Worm (Caenorhabditis elegans) whole organism, late embryonic: ENCODE results near the gene ptpn-22.

Experiments used
- C08G9.2 ChIP-seq: sonication (generic microtip); optimal IDR thresholded peaks from 2 replicates; lab custom pipeline; 2016; ENCODE audit warnings: mild to moderate bottlenecking, missing genetic modification characterization, moderate library complexity, missing compliant biosample characterization
- C38D4.7 ChIP-seq: fragments of 200-800 bp; sonication (Bioruptor generic); optimal IDR thresholded peaks from 2 replicates; lab custom pipeline; 2018; ENCODE audit warnings: mild to moderate bottlenecking, missing genetic modification characterization, moderate library complexity, missing compliant biosample characterization
- ama-1 ChIP-seq: fragments of 150-350 bp; optimal IDR thresholded peaks from 2 replicates; lab custom pipeline; 2014
- ceh-14 ChIP-seq: sonication (generic microtip); optimal IDR thresholded peaks from 2 replicates; lab custom pipeline; 2016; ENCODE audit warnings: missing genotype, missing genetic modification characterization, missing compliant biosample characterization
- ceh-2 ChIP-seq: sonication (generic microtip); optimal IDR thresholded peaks from 2 replicates; lab custom pipeline; 2016; ENCODE audit warnings: missing genotype, missing genetic modification characterization, missing compliant biosample characterization
- ceh-22 ChIP-seq: sonication (generic microtip); optimal IDR thresholded peaks from 2 replicates; lab custom pipeline; 2017; ENCODE audit warnings: missing biosample characterization, missing genetic modification characterization
- ceh-30 ChIP-seq: fragments of 150-350 bp; optimal IDR thresholded peaks from 2 replicates; lab custom pipeline; 2014; ENCODE audit warnings: missing biosample characterization, missing genetic modification characterization
- ceh-31 ChIP-seq: sonication (generic microtip); optimal IDR thresholded peaks from 2 replicates; lab custom pipeline; 2016; ENCODE audit warnings: missing genetic modification characterization, missing compliant biosample characterization
- ceh-34 ChIP-seq: sonication (generic microtip); optimal IDR thresholded peaks from 2 replicates; lab custom pipeline; 2016; ENCODE audit warnings: mild to moderate bottlenecking, missing genetic modification characterization, missing compliant biosample characterization
- ceh-45 ChIP-seq: fragments of 200-800 bp; sonication (Bioruptor generic); IDR thresholded peaks from 2 replicates; pipeline ENCODE4 v1.3.6; 2022; ENCODE audit warnings: missing genetic modification reagents, missing genetic modification characterization, missing compliant biosample characterization
- ceh-6 ChIP-seq: fragments of 200-800 bp; sonication (Bioruptor generic); optimal IDR thresholded peaks from 2 replicates; lab custom pipeline; 2018; ENCODE audit warnings: mild to moderate bottlenecking, missing genetic modification characterization, missing compliant biosample characterization
- che-1 ChIP-seq: sonication (generic microtip); optimal IDR thresholded peaks from 2 replicates; lab custom pipeline; 2016; ENCODE audit warnings: mild to moderate bottlenecking, missing genetic modification characterization, missing compliant biosample characterization
- dve-1 ChIP-seq: sonication (generic microtip); optimal IDR thresholded peaks from 2 replicates; lab custom pipeline; 2017; ENCODE audit warnings: antibody characterized with exemption, mild to moderate bottlenecking, missing genetic modification characterization, missing compliant biosample characterization
- elt-4 ChIP-seq: sonication (generic microtip); optimal IDR thresholded peaks from 2 replicates; lab custom pipeline; 2016; ENCODE audit warnings: missing genetic modification characterization, missing compliant biosample characterization
- eyg-1 ChIP-seq: sonication (generic microtip); optimal IDR thresholded peaks from 2 replicates; lab custom pipeline; 2016; ENCODE audit warnings: missing genotype, missing genetic modification characterization, missing compliant biosample characterization
- fax-1 ChIP-seq: sonication (generic microtip); optimal IDR thresholded peaks from 2 replicates; lab custom pipeline; 2016; ENCODE audit warnings: missing genotype, missing genetic modification characterization, missing compliant biosample characterization
- fkh-6 ChIP-seq: sonication (generic microtip); optimal IDR thresholded peaks from 2 replicates; lab custom pipeline; 2016; ENCODE audit warnings: missing genetic modification characterization, missing compliant biosample characterization
- hlh-13 ChIP-seq: fragments of 200-800 bp; sonication (Bioruptor generic); optimal IDR thresholded peaks from 2 replicates; lab custom pipeline; 2018; ENCODE audit warnings: mild to moderate bottlenecking, missing genetic modification characterization, missing compliant biosample characterization
- hlh-6 ChIP-seq: sonication (generic microtip); optimal IDR thresholded peaks from 2 replicates; lab custom pipeline; 2016; ENCODE audit warnings: missing genotype, missing genetic modification characterization, missing compliant biosample characterization
- madf-2 ChIP-seq: sonication (generic microtip); optimal IDR thresholded peaks from 2 replicates; lab custom pipeline; 2017; ENCODE audit warnings: missing genetic modification characterization, missing compliant biosample characterization
- npax-4 ChIP-seq: sonication (generic microtip); optimal IDR thresholded peaks from 2 replicates; lab custom pipeline; 2016; ENCODE audit warnings: missing genetic modification characterization, missing compliant biosample characterization
- odd-2 ChIP-seq: sonication (generic microtip); optimal IDR thresholded peaks from 2 replicates; lab custom pipeline; 2017; ENCODE audit warnings: antibody characterized with exemption, mild to moderate bottlenecking, missing genetic modification characterization, missing compliant biosample characterization
- pha-2 ChIP-seq: sonication (generic microtip); optimal IDR thresholded peaks from 2 replicates; lab custom pipeline; 2017; ENCODE audit warnings: mild to moderate bottlenecking, missing genetic modification characterization, missing compliant biosample characterization
- pha-4 ChIP-seq: fragments of 150-350 bp; optimal IDR thresholded peaks from 2 replicates; lab custom pipeline; 2018; ENCODE audit warnings: missing biosample characterization, missing genetic modification reagents, missing genetic modification characterization
- pqm-1 ChIP-seq: sonication (generic microtip); optimal IDR thresholded peaks from 2 replicates; lab custom pipeline; 2016; ENCODE audit warnings: missing genetic modification characterization, missing compliant biosample characterization
- ref-2 ChIP-seq: sonication (generic microtip); optimal IDR thresholded peaks from 2 replicates; lab custom pipeline; 2016; ENCODE audit warnings: missing genetic modification characterization, missing compliant biosample characterization
- sdc-2 ChIP-seq: sonication (generic microtip); optimal IDR thresholded peaks from 2 replicates; lab custom pipeline; 2016; ENCODE audit warnings: missing genotype, missing genetic modification characterization, missing compliant biosample characterization
- sox-4 ChIP-seq: sonication (generic microtip); optimal IDR thresholded peaks from 2 replicates; lab custom pipeline; 2017; ENCODE audit warnings: mild to moderate bottlenecking, missing genetic modification characterization, inconsistent platforms, missing compliant biosample characterization
- syd-9 ChIP-seq: sonication (generic microtip); optimal IDR thresholded peaks from 2 replicates; lab custom pipeline; 2016; ENCODE audit warnings: mild to moderate bottlenecking, missing genetic modification characterization, moderate library complexity, missing compliant biosample characterization
- tbx-2 ChIP-seq: sonication (generic microtip); optimal IDR thresholded peaks from 2 replicates; lab custom pipeline; 2016; ENCODE audit warnings: missing genetic modification characterization, missing compliant biosample characterization
- tbx-7 ChIP-seq: sonication (generic microtip); optimal IDR thresholded peaks from 2 replicates; lab custom pipeline; 2016; ENCODE audit warnings: missing genotype, missing genetic modification characterization, missing compliant biosample characterization
- ttx-3 ChIP-seq: sonication (generic microtip); optimal IDR thresholded peaks from 2 replicates; lab custom pipeline; 2016; ENCODE audit warnings: missing genetic modification reagents, missing genetic modification characterization, missing compliant biosample characterization
- unc-42 ChIP-seq: sonication (generic microtip); optimal IDR thresholded peaks from 2 replicates; lab custom pipeline; 2016; ENCODE audit warnings: missing genotype, missing genetic modification characterization, missing compliant biosample characterization
- unc-55 ChIP-seq: sonication (generic microtip); optimal IDR thresholded peaks from 2 replicates; lab custom pipeline; 2017; ENCODE audit warnings: missing biosample characterization, missing genetic modification reagents, missing genetic modification characterization
- zip-5 ChIP-seq: sonication (generic microtip); optimal IDR thresholded peaks from 2 replicates; lab custom pipeline; 2016; ENCODE audit warnings: missing genetic modification characterization, missing compliant biosample characterization

ptpn-22 gene

ce11 chrIV:1720474-1720873 is 19.6 kb downstream of the ptpn-22 start, which contains the start of gene epic-2:
TSS of gene epic-2 (plus strand) at chrIV:1720790.
- TF ChIP-seq sox-4 (tag; lab: Kevin White, UChicago) (no peak), hlh-13 (GFP tag; lab: Kevin White, UChicago) (no peak), tbx-2 (tag; lab: Kevin White, UChicago) (no peak), npax-4 (tag; lab: Kevin White, UChicago) (no peak), C08G9.2 (tag; lab: Kevin White, UChicago) (no peak)

ce11 chrIV:1715705-1716104 is 24.4 kb downstream of the ptpn-22 start:
- TF ChIP-seq zip-5 (no peak), ttx-3 (no peak), elt-4 (no peak), syd-9 (tag; lab: Kevin White, UChicago) (no peak), ceh-6 (GFP tag; lab: Kevin White, UChicago) (no peak), che-1 (no peak), ceh-34 (tag; lab: Kevin White, UChicago) (no peak), tbx-2 (tag; lab: Kevin White, UChicago) (no peak), sox-4 (tag; lab: Kevin White, UChicago) (no peak), pqm-1 (tag; lab: Kevin White, UChicago) (no peak), pha-2 (tag; lab: Kevin White, UChicago) (no peak), hlh-6 (tag; lab: Kevin White, UChicago) (no peak)

- TF ChIP-seq tbx-7 (no peak), hlh-6 (tag; lab: Kevin White, UChicago) (no peak), C08G9.2 (tag; lab: Kevin White, UChicago) (no peak), madf-2 (tag; lab: Kevin White, UChicago) (no peak), fax-1 (tag; lab: Kevin White, UChicago) (no peak), eyg-1 (no peak), ceh-14 (no peak), dve-1 (no peak), ceh-30 (tag; lab: Kevin White, UChicago) (no peak), syd-9 (tag; lab: Kevin White, UChicago) (no peak), C38D4.7 (GFP tag; lab: Kevin White, UChicago) (no peak), ceh-31 (tag; lab: Kevin White, UChicago) (no peak)
Observed at ce11 chrIV:1713618-1714017, 26.4 kb downstream of the ptpn-22 start.

ce11 chrIV:1711029-1711489 is 29.0 kb downstream of the ptpn-22 start, which contains the start of gene rpi-2:
TSS of gene rpi-2 (plus strand) at chrIV:1711262.
- no peak for TF ChIP-seq tbx-2 (tag; lab: Kevin White, UChicago)
- TF ChIP-seq ceh-2 (tag; lab: Kevin White, UChicago) = no peak
- no peak for TF ChIP-seq unc-42 (tag; lab: Kevin White, UChicago)
- no peak for TF ChIP-seq pha-4 (tag; lab: Kevin White, UChicago)
- no peak for TF ChIP-seq odd-2 (tag; lab: Kevin White, UChicago)
- no peak for TF ChIP-seq madf-2 (tag; lab: Kevin White, UChicago)
- peak; percentile 86 for TF ChIP-seq ama-1 (lab: Kevin White, UChicago)
- TF ChIP-seq sdc-2 = peak; percentile 14
- TF ChIP-seq hlh-13 (GFP tag; lab: Kevin White, UChicago) = no peak
- TF ChIP-seq ceh-45 = no peak

ce11 chrIV:1710535-1710934 is 29.5 kb downstream of the ptpn-22 start:
- TF ChIP-seq ceh-22 (tag; lab: Kevin White, UChicago) (no peak), unc-55 (GFP tag; lab: Kevin White, UChicago) (no peak), elt-4 (no peak), ref-2 (tag; lab: Kevin White, UChicago) (no peak), fkh-6 (no peak)
